Worm (Caenorhabditis elegans): ENCODE results near the gene F45E4.5.
A peak's percentile ranks its signal among the peaks of the same experiment; 100 is the strongest.

F45E4.5 gene

ce11 chrIV:7580062-7580614 lies 48.7 kb downstream of the F45E4.5 start, which contains the start of the genes cec-5 and nol-10 (continued):
- TF ChIP-seq rpc-1 (optimal IDR thresholded peaks at IDR 0.05) (no peak), rpc-1 (tag; optimal IDR thresholded peaks at IDR 0.05) (peak; percentile 0), somi-1 (GFP tag; optimal IDR thresholded peaks at IDR 0.05) (no peak), C17E4.6 (GFP tag; IDR thresholded peaks at IDR 0.05) (peak; percentile 72; the same call in 1 of the 2 replicates), lir-1 (GFP tag; conservative IDR thresholded peaks at IDR 0.05) (peak; percentile 71), rec-8 (tag; optimal IDR thresholded peaks at IDR 0.05) (no peak), bed-2 (GFP tag; IDR thresholded peaks at IDR 0.05) (no peak), attf-5 (GFP tag; optimal IDR thresholded peaks at IDR 0.05) (peak; percentile 98), mes-4 (tag; optimal IDR thresholded peaks at IDR 0.05) (no peak), mcd-1 (GFP tag; IDR thresholded peaks at IDR 0.05) (peak; percentile 81), hmg-1.2 (GFP tag; IDR thresholded peaks at IDR 0.05) (peak; percentile 89), hlh-12 (tag; optimal IDR thresholded peaks at IDR 0.05) (no peak), let-526 (GFP tag; IDR thresholded peaks at IDR 0.05) (no peak), him-1 (tag; optimal IDR thresholded peaks at IDR 0.05) (peak; percentile 45), xnd-1 (tag; optimal IDR thresholded peaks at IDR 0.05) (no peak), lin-35 (GFP tag; optimal IDR thresholded peaks at IDR 0.05) (peak; percentile 31 to 77 (median 46)), ceh-79 (tag; optimal IDR thresholded peaks at IDR 0.05) (no peak), F22D6.2 (tag; optimal IDR thresholded peaks at IDR 0.05) (no peak), mel-28 (tag; optimal IDR thresholded peaks at IDR 0.05; ENCODE audit: borderline replicate concordance) (no peak), D2030.7 (GFP tag; IDR thresholded peaks at IDR 0.05) (peak; percentile 93), gei-17 (GFP tag; optimal IDR thresholded peaks at IDR 0.05) (no peak), lsy-27 (tag; optimal IDR thresholded peaks at IDR 0.05; ENCODE audit: borderline replicate concordance, insufficient read depth) (no peak), tbp1 (GFP tag; optimal IDR thresholded peaks at IDR 0.05) (peak; percentile 74), B0336.3 (GFP tag; IDR thresholded peaks at IDR 0.05) (peak; percentile 57; the same call in 1 of the 2 replicates), snpc-4 (GFP tag; optimal IDR thresholded peaks at IDR 0.05) (peak; percentile 77), snpc-4 (tag; optimal IDR thresholded peaks at IDR 0.05) (peak; percentile 76 to 89 (median 79)), bed-1 (GFP tag; IDR thresholded peaks at IDR 0.05) (no peak), atf-7 (tag; optimal IDR thresholded peaks at IDR 0.05) (no peak), ZK185.1 (tag; optimal IDR thresholded peaks at IDR 0.05; ENCODE audit: poor library complexity, severe bottlenecking) (no peak), F57A8.1 (GFP tag; optimal IDR thresholded peaks at IDR 0.05) (no peak), lin-40 (tag; optimal IDR thresholded peaks at IDR 0.05) (peak; percentile 62), F37B4.10 (GFP tag; IDR thresholded peaks at IDR 0.05) (no peak), cebp-1 (GFP tag; IDR thresholded peaks at IDR 0.05) (no peak), cebp-1 (tag; optimal IDR thresholded peaks at IDR 0.05) (peak; percentile 80), Y53G8AR.9 (GFP tag; conservative IDR thresholded peaks at IDR 0.05) (no peak), ztf-6 (GFP tag; IDR thresholded peaks at IDR 0.05) (no peak), ama-1 (optimal IDR thresholded peaks at IDR 0.05) (no peak), ama-1 (GFP tag; optimal IDR thresholded peaks at IDR 0.05) (no peak), unc-62 (GFP tag; optimal IDR thresholded peaks at IDR 0.05) (no peak), ceh-58 (GFP tag; IDR thresholded peaks at IDR 0.05) (no peak), snpc-3.4 (tag; optimal IDR thresholded peaks at IDR 0.05) (peak; percentile 94), Y79H2A.3 (GFP tag; conservative IDR thresholded peaks at IDR 0.05) (peak; percentile 66; the same call in 1 of the 2 replicates)
